Fruit fly (Drosophila melanogaster) whole organism, embryonic: ENCODE measurements around the gene CG2663.

Experiments used
- Ada2b ChIP-seq: fragments of 200-800 bp; sonication (Bioruptor generic); IDR thresholded peaks from 2 replicates; pipeline ENCODE4 v1.3.6; 2022; ENCODE audit warnings: missing biosample characterization, missing genetic modification characterization
- Adf1 ChIP-seq: fragments of 200-800 bp; sonication (Bioruptor generic); IDR thresholded peaks from 2 replicates; pipeline ENCODE4 v1.3.6; 2022; ENCODE audit warnings: missing biosample characterization, missing genetic modification characterization
- Aef1 ChIP-seq: fragments of 200-800 bp; sonication (Bioruptor generic); IDR thresholded peaks from 3 replicates; pipeline ENCODE4 v1.3.6; 2022; ENCODE audit warnings: missing biosample characterization, missing genetic modification characterization
- Atf6 ChIP-seq: fragments of 200-800 bp; sonication (Bioruptor generic); IDR thresholded peaks from 2 replicates; pipeline ENCODE4 v1.3.6; 2022; ENCODE audit warnings: missing biosample characterization, missing genetic modification characterization
- Blimp-1 ChIP-seq: fragments of 200-800 bp; sonication (Bioruptor generic); optimal IDR thresholded peaks from 3 replicates; lab custom pipeline; 2018; ENCODE audit warnings: missing biosample characterization, missing genetic modification characterization, mild to moderate bottlenecking, moderate library complexity, missing genetic modification reagents
- CG10267 ChIP-seq: fragments of 200-800 bp; sonication (Bioruptor generic); optimal IDR thresholded peaks from 2 replicates; lab custom pipeline; 2018; ENCODE audit warnings: missing biosample characterization, mild to moderate bottlenecking, missing genetic modification characterization, moderate library complexity
- CG10274 ChIP-seq: fragments of 200-800 bp; sonication (Bioruptor generic); optimal IDR thresholded peaks from 3 replicates; lab custom pipeline; 2017; ENCODE audit warnings: missing biosample characterization, mild to moderate bottlenecking, missing genetic modification characterization
- CG10321 ChIP-seq: fragments of 200-800 bp; sonication (Bioruptor generic); IDR thresholded peaks from 2 replicates; pipeline ENCODE4 v1.3.6; 2022; ENCODE audit warnings: missing biosample characterization, missing genetic modification characterization
- CG12236 ChIP-seq: fragments of 200-800 bp; sonication (Bioruptor generic); optimal IDR thresholded peaks from 2 replicates; lab custom pipeline; 2016; ENCODE audit warnings: missing biosample characterization, missing genetic modification characterization
- CG12299 ChIP-seq: fragments of 200-800 bp; sonication (Bioruptor generic); optimal IDR thresholded peaks from 2 replicates; lab custom pipeline; 2018; ENCODE audit warnings: missing biosample characterization, mild to moderate bottlenecking, missing genetic modification characterization
- CG13123 ChIP-seq: fragments of 200-800 bp; sonication (Bioruptor generic); optimal IDR thresholded peaks from 2 replicates; lab custom pipeline; 2016; ENCODE audit warnings: missing biosample characterization, missing genetic modification characterization
- CG14667 ChIP-seq: fragments of 200-800 bp; sonication (Bioruptor generic); IDR thresholded peaks from 2 replicates; pipeline ENCODE4 v1.3.6; 2022; ENCODE audit warnings: missing biosample characterization, missing genetic modification characterization
- CG17912 ChIP-seq: fragments of 200-800 bp; sonication (Bioruptor generic); optimal IDR thresholded peaks from 2 replicates; lab custom pipeline; 2018; ENCODE audit warnings: missing biosample characterization, mild to moderate bottlenecking, missing genetic modification characterization
- CG18764 ChIP-seq: fragments of 200-800 bp; sonication (Bioruptor generic); optimal IDR thresholded peaks from 3 replicates; lab custom pipeline; 2016; ENCODE audit warnings: missing biosample characterization, missing genetic modification characterization
- CG2678 ChIP-seq: fragments of 200-800 bp; sonication (Bioruptor generic); optimal IDR thresholded peaks from 3 replicates; lab custom pipeline; 2019; ENCODE audit warnings: missing biosample characterization, mild to moderate bottlenecking, missing genetic modification characterization, moderate library complexity
- CG2875 ChIP-seq: fragments of 200-800 bp; sonication (Bioruptor generic); optimal IDR thresholded peaks from 2 replicates; lab custom pipeline; 2017; ENCODE audit warnings: missing biosample characterization, mild to moderate bottlenecking, missing genetic modification characterization, missing genetic modification reagents
- CG2889 ChIP-seq: fragments of 200-800 bp; sonication (Bioruptor generic); IDR thresholded peaks from 3 replicates; pipeline ENCODE4 v1.3.6; 2022; ENCODE audit warnings: missing biosample characterization, missing genetic modification characterization
- CG31224 ChIP-seq: fragments of 200-800 bp; sonication (Bioruptor generic); IDR thresholded peaks from 2 replicates; pipeline ENCODE4 v1.3.6; 2022; ENCODE audit warnings: missing biosample characterization, missing genetic modification characterization
- CG31388 ChIP-seq: fragments of 200-800 bp; sonication (Bioruptor generic); optimal IDR thresholded peaks from 2 replicates; lab custom pipeline; 2016; ENCODE audit warnings: missing biosample characterization, missing genetic modification characterization
- CG31441 ChIP-seq: fragments of 200-800 bp; sonication (Bioruptor generic); IDR thresholded peaks from 2 replicates; pipeline ENCODE4 v1.3.6; 2022; ENCODE audit warnings: missing biosample characterization, missing genetic modification characterization
- CG32767 ChIP-seq: fragments of 200-800 bp; sonication (Bioruptor generic); IDR thresholded peaks from 2 replicates; pipeline ENCODE4 v1.3.6; 2022; ENCODE audit warnings: missing biosample characterization, missing genetic modification characterization
- CG33557 ChIP-seq: fragments of 200-800 bp; sonication (Bioruptor generic); optimal IDR thresholded peaks from 2 replicates; lab custom pipeline; 2019; ENCODE audit warnings: missing biosample characterization, mild to moderate bottlenecking, missing genetic modification characterization, moderate library complexity
- CG34422 ChIP-seq: fragments of 200-800 bp; sonication (Bioruptor generic); IDR thresholded peaks from 3 replicates; pipeline ENCODE4 v1.3.6; 2022; ENCODE audit warnings: missing biosample characterization, missing genetic modification characterization
- CG5180 ChIP-seq: fragments of 200-800 bp; sonication (Bioruptor generic); optimal IDR thresholded peaks from 3 replicates; lab custom pipeline; 2017; ENCODE audit warnings: missing biosample characterization, missing genetic modification characterization, mild to moderate bottlenecking, moderate library complexity, missing genetic modification reagents
- CG6765 ChIP-seq: fragments of 200-800 bp; sonication (Bioruptor generic); optimal IDR thresholded peaks from 3 replicates; lab custom pipeline; 2017; ENCODE audit warnings: missing biosample characterization, mild to moderate bottlenecking, missing genetic modification characterization
- Dbx ChIP-seq: fragments of 200-800 bp; sonication (Bioruptor generic); IDR thresholded peaks from 3 replicates; pipeline ENCODE4 v1.3.6; 2022; ENCODE audit warnings: missing biosample characterization, missing genetic modification characterization
- Dek ChIP-seq: fragments of 200-800 bp; sonication (Bioruptor generic); optimal IDR thresholded peaks from 3 replicates; lab custom pipeline; 2019; ENCODE audit warnings: missing biosample characterization, mild to moderate bottlenecking, missing genetic modification characterization, moderate library complexity
- Dip2 ChIP-seq: fragments of 200-800 bp; sonication (Bioruptor generic); IDR thresholded peaks from 2 replicates; pipeline ENCODE4 v1.3.6; 2022; ENCODE audit warnings: missing biosample characterization, missing genetic modification characterization
- Dp ChIP-seq: fragments of 200-800 bp; sonication (Bioruptor generic); optimal IDR thresholded peaks from 2 replicates; lab custom pipeline; 2018; ENCODE audit warnings: missing biosample characterization, mild to moderate bottlenecking, missing genetic modification characterization, moderate library complexity
- E2f2 ChIP-seq: fragments of 200-800 bp; sonication (Bioruptor generic); IDR thresholded peaks from 2 replicates; pipeline ENCODE4 v1.3.6; 2022; ENCODE audit warnings: missing biosample characterization, missing genetic modification characterization
- HLH3B ChIP-seq: fragments of 200-800 bp; sonication (Bioruptor generic); IDR thresholded peaks from 2 replicates; pipeline ENCODE4 v1.3.6; 2022; ENCODE audit warnings: missing biosample characterization, missing genetic modification characterization
- MBD-R2 ChIP-seq: fragments of 200-800 bp; sonication (Bioruptor generic); IDR thresholded peaks from 2 replicates; pipeline ENCODE4 v1.3.6; 2022; ENCODE audit warnings: missing biosample characterization, missing genetic modification characterization
- Med ChIP-seq: fragments of 200-800 bp; sonication (Bioruptor generic); peaks from one replicate; lab custom pipeline; 2016; ENCODE audit warnings: missing biosample characterization, missing genetic modification characterization, mild to moderate bottlenecking, inconsistent platforms, moderate library complexity
- Ssrp ChIP-seq: fragments of 200-800 bp; sonication (Bioruptor generic); optimal IDR thresholded peaks from 2 replicates; lab custom pipeline; 2018; ENCODE audit warnings: missing biosample characterization, mild to moderate bottlenecking, missing genetic modification characterization, moderate library complexity
- ase ChIP-seq: fragments of 200-800 bp; sonication (Bioruptor generic); IDR thresholded peaks from 3 replicates; pipeline ENCODE4 v1.3.6; 2022; ENCODE audit warnings: missing biosample characterization, missing genetic modification characterization
- ato ChIP-seq: fragments of 200-800 bp; sonication (Bioruptor generic); IDR thresholded peaks from 2 replicates; pipeline ENCODE4 v1.3.6; 2022; ENCODE audit warnings: missing biosample characterization, missing genetic modification characterization; ENCODE audit not compliant: partially characterized antibody
- bcd ChIP-seq: fragments of 200-800 bp; sonication (Bioruptor generic); optimal IDR thresholded peaks from 2 replicates; lab custom pipeline; 2017; ENCODE audit warnings: missing biosample characterization, mild to moderate bottlenecking, missing genetic modification characterization
- croc ChIP-seq: fragments of 200-800 bp; sonication (Bioruptor generic); conservative IDR thresholded peaks from 3 replicates; pipeline ENCODE4 v1.3.6; 2022; ENCODE audit warnings: missing biosample characterization, missing genetic modification characterization
- dimm ChIP-seq: fragments of 200-800 bp; sonication (Bioruptor generic); IDR thresholded peaks from 2 replicates; pipeline ENCODE4 v1.3.6; 2022; ENCODE audit warnings: missing biosample characterization, missing genetic modification characterization
- dysf ChIP-seq: fragments of 200-800 bp; sonication (Bioruptor generic); IDR thresholded peaks from 3 replicates; pipeline ENCODE4 v1.3.6; 2022; ENCODE audit warnings: missing biosample characterization, missing genetic modification characterization
- gcm2 ChIP-seq: fragments of 200-800 bp; sonication (Bioruptor generic); optimal IDR thresholded peaks from 2 replicates; lab custom pipeline; 2016; ENCODE audit warnings: missing biosample characterization, missing genetic modification characterization
- gro ChIP-seq: fragments of 200-800 bp; sonication (Bioruptor generic); optimal IDR thresholded peaks from 2 replicates; lab custom pipeline; 2016; ENCODE audit warnings: missing biosample characterization, missing genetic modification characterization
- h ChIP-seq: fragments of >200 bp; optimal IDR thresholded peaks from 2 replicates; lab custom pipeline; 2017
- hb ChIP-seq: fragments of 200-800 bp; sonication (Bioruptor generic); IDR thresholded peaks from 3 replicates; pipeline ENCODE4 v1.3.6; 2022; ENCODE audit warnings: missing biosample characterization, missing genetic modification characterization; ENCODE audit not compliant: partially characterized antibody
- phol ChIP-seq: fragments of 200-800 bp; sonication (Bioruptor generic); optimal IDR thresholded peaks from 3 replicates; lab custom pipeline; 2018; ENCODE audit warnings: missing biosample characterization, mild to moderate bottlenecking, missing genetic modification characterization, moderate library complexity
- sd ChIP-seq: fragments of 200-800 bp; sonication (Bioruptor generic); optimal IDR thresholded peaks from 3 replicates; lab custom pipeline; 2018; ENCODE audit warnings: missing biosample characterization, mild to moderate bottlenecking, missing genetic modification characterization, moderate library complexity
- sens ChIP-seq: fragments of 200-800 bp; sonication (Bioruptor generic); peaks from one replicate; lab custom pipeline; 2016; ENCODE audit warnings: missing biosample characterization, missing genetic modification characterization
- seq ChIP-seq: fragments of 200-800 bp; sonication (Bioruptor generic); IDR thresholded peaks from 2 replicates; pipeline ENCODE4 v1.3.6; 2022; ENCODE audit warnings: missing biosample characterization, missing genetic modification characterization
- sna ChIP-seq: fragments of 200-800 bp; sonication (Bioruptor generic); IDR thresholded peaks from 2 replicates; pipeline ENCODE4 v1.3.6; 2022; ENCODE audit warnings: missing biosample characterization, missing genetic modification characterization; ENCODE audit not compliant: partially characterized antibody
- tio ChIP-seq: fragments of 200-800 bp; sonication (Bioruptor generic); optimal IDR thresholded peaks from 2 replicates; lab custom pipeline; 2017; ENCODE audit warnings: missing biosample characterization, missing genetic modification characterization, inconsistent platforms
- unc-4 ChIP-seq: fragments of 200-800 bp; sonication (Bioruptor generic); IDR thresholded peaks from 2 replicates; pipeline ENCODE4 v1.3.6; 2022; ENCODE audit warnings: missing biosample characterization, missing genetic modification characterization; ENCODE audit not compliant: partially characterized antibody
- zen ChIP-seq: fragments of 200-800 bp; sonication (Bioruptor generic); optimal IDR thresholded peaks from 3 replicates; lab custom pipeline; 2018; ENCODE audit warnings: missing biosample characterization, mild to moderate bottlenecking, missing genetic modification characterization, moderate library complexity

Gene CG2663

DNA sequence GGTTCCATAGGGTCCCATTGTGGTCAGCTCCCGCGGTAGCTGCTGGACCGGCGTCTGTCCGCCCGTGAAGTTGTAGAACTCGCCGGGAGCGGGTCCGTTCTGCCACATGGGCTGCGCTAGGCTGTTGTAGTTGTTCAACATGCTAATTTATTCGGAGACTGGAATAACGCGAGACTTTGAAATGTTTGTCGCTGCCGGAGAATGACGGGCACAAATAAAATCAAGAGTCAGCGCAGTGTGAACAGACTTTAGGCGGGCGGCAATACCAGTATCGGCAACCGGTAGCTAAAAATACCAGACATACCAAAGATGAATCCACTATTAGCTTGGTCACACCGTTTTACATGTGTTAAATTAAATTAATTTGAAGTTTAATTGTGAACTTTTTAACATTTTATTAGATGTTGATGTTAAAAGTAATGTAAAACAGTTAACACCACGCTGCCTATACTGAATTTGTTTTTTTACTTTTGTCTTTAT lies 46.0 kb downstream of the CG2663 start, which contains the start of gene Prosbeta7 (continued):
- no peak for TF ChIP-seq croc (GFP tag; lab: Robert Waterston, UW)
- TF ChIP-seq ato (GFP tag; lab: Robert Waterston, UW) = peak; percentile 81
- no peak for TF ChIP-seq Ada2b (GFP tag; lab: Robert Waterston, UW)
- TF ChIP-seq Med (GFP tag; lab: Kevin White, UChicago) = peak; percentile 39
- no peak for TF ChIP-seq CG32767 (GFP tag; lab: Robert Waterston, UW)
- peak; percentile 28; the same call in 1 of the 3 replicates for TF ChIP-seq hb
- peak; percentile 10 for TF ChIP-seq phol (tag; lab: Kevin White, UChicago)
- TF ChIP-seq CG31441 = no peak
- TF ChIP-seq h (lab: Kevin White, UChicago) = no peak
- no peak for TF ChIP-seq CG10274 (GFP tag; lab: Kevin White, UChicago)
- no peak for TF ChIP-seq Dip2
- TF ChIP-seq CG14667 (GFP tag; lab: Robert Waterston, UW) = no peak
- TF ChIP-seq CG2678 (tag; lab: Kevin White, UChicago) = no peak
- peak; percentile 84 for TF ChIP-seq sna
- no peak for TF ChIP-seq zen (tag; lab: Kevin White, UChicago)
- peak; percentile 26 for TF ChIP-seq CG10267 (tag; lab: Kevin White, UChicago)
- TF ChIP-seq CG12236 (GFP tag; lab: Kevin White, UChicago) = no peak
- TF ChIP-seq CG33557 (GFP tag; lab: Kevin White, UChicago) = no peak
- no peak for TF ChIP-seq dimm (GFP tag; lab: Robert Waterston, UW)
- no peak for TF ChIP-seq seq (GFP tag; lab: Robert Waterston, UW)
- TF ChIP-seq Atf6 (GFP tag; lab: Robert Waterston, UW) = no peak
- no peak for TF ChIP-seq CG31388 (GFP tag; lab: Kevin White, UChicago)
- TF ChIP-seq E2f2 (GFP tag; lab: Robert Waterston, UW) = peak; percentile 56
- no peak for TF ChIP-seq CG5180 (GFP tag; lab: Kevin White, UChicago)
- TF ChIP-seq CG2889 (GFP tag; lab: Robert Waterston, UW) = no peak
- TF ChIP-seq CG6765 (GFP tag; lab: Kevin White, UChicago) = no peak
- TF ChIP-seq CG34422 (GFP tag; lab: Robert Waterston, UW) = peak; percentile 53; the same call in 1 of the 3 replicates
- no peak for TF ChIP-seq CG13123 (GFP tag; lab: Kevin White, UChicago)
- TF ChIP-seq unc-4 (GFP tag; lab: Robert Waterston, UW) = peak; percentile 67
- no peak for TF ChIP-seq dysf
- TF ChIP-seq Dbx (GFP tag; lab: Robert Waterston, UW) = no peak
- TF ChIP-seq bcd (GFP tag; lab: Kevin White, UChicago) = no peak
- TF ChIP-seq Aef1 (GFP tag; lab: Robert Waterston, UW) = no peak
- no peak for TF ChIP-seq Ssrp (tag; lab: Kevin White, UChicago)
- TF ChIP-seq Blimp-1 (GFP tag; lab: Kevin White, UChicago) = no peak
- peak; percentile 35 for TF ChIP-seq sd (tag; lab: Kevin White, UChicago)
- TF ChIP-seq sens (GFP tag; lab: Kevin White, UChicago) = no peak
- no peak for TF ChIP-seq CG17912 (GFP tag; lab: Kevin White, UChicago)
- peak; percentile 52 for TF ChIP-seq Dp (GFP tag; lab: Kevin White, UChicago)
- TF ChIP-seq MBD-R2 (GFP tag; lab: Robert Waterston, UW) = peak; percentile 86
- TF ChIP-seq CG10321 (GFP tag; lab: Robert Waterston, UW) = no peak
- TF ChIP-seq CG2875 (GFP tag; lab: Kevin White, UChicago) = no peak
- TF ChIP-seq Dek = no peak
- TF ChIP-seq HLH3B (GFP tag; lab: Robert Waterston, UW) = no peak
- no peak for TF ChIP-seq Adf1 (GFP tag; lab: Robert Waterston, UW)
- no peak for TF ChIP-seq CG18764 (GFP tag; lab: Kevin White, UChicago)
- TF ChIP-seq ase (GFP tag; lab: Robert Waterston, UW) = no peak
- TF ChIP-seq gcm2 = no peak
- TF ChIP-seq tio (GFP tag; lab: Kevin White, UChicago) = no peak
- TF ChIP-seq CG12299 (tag; lab: Kevin White, UChicago) = no peak
- TF ChIP-seq CG31224 (GFP tag; lab: Robert Waterston, UW) = no peak
- peak; percentile 6 for TF ChIP-seq gro (GFP tag; lab: Kevin White, UChicago)
